Worm (Caenorhabditis elegans): ENCODE data around the gene T13F3.8.

The T13F3.8 gene

DNA sequence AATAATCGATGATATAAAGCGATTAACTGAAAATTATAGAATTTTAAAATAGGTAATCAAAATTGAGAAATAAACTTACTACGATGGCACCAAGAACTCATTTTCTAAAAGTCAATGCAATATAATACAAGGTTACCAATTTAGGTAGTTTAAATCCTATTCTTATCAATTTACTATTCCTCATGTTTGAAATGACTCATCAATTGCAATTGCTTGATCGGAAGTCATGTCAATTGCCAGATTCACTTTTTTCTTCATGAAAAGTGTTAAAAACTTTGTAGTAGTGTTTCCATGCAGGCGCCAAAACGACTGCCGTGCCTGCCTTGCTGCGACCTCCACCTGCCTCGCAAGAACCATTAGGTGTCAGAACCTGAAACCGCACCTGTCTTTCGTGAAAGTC is 43.0 kb upstream of the T13F3.8 start, which contains the start of gene F11A5.13:
Gene F11A5.13 (minus strand): TSS at position 101 of the 400 bp plus-strand sequence.
- TF ChIP-seq ztf-7 (tag; optimal IDR thresholded peaks at IDR 0.05): no peak
- TF ChIP-seq aha-1 (tag): no peak
- TF ChIP-seq nhr-237 (tag; optimal IDR thresholded peaks at IDR 0.05): no peak
- TF ChIP-seq egl-43 (GFP tag; IDR thresholded peaks at IDR 0.05): no peak
- no peak for TF ChIP-seq zfp-3 (GFP tag; conservative IDR thresholded peaks at IDR 0.05)
- TF ChIP-seq unc-130 (GFP tag; optimal IDR thresholded peaks at IDR 0.05): no peak
- TF ChIP-seq nhr-48 (tag; optimal IDR thresholded peaks at IDR 0.05): no peak
- no peak for TF ChIP-seq ZK546.5 (tag; optimal IDR thresholded peaks at IDR 0.05)
- TF ChIP-seq rbr-2 (tag; optimal IDR thresholded peaks at IDR 0.05): no peak

DNA sequence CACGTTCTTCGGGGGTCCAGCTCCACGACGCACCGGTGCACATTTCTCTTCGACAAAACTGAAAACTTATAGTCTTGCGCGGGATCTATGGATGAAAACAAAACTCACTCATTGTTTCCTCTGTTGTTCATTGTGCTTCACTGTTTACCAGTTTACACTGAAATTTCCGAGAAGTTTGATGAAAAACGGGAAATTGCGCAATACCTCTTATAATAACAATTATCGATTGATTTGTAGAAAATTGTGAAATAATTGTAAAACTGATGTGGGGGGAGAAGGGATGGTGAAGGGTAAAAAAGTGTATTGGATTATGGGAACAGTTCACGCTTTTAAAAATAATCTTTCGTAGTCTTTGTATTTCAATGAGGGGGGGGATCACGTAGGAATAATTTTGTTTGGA is 40.2 kb upstream of the T13F3.8 start:
- TF ChIP-seq unc-62 (GFP tag; optimal IDR thresholded peaks at IDR 0.05 in 1 of 2): peak in 1 of 2 experiments; percentile 97
- no peak for TF ChIP-seq unc-62 (tag; optimal IDR thresholded peaks at IDR 0.05)
- TF ChIP-seq fos-1 (tag; optimal IDR thresholded peaks at IDR 0.05): no peak
- no peak for TF ChIP-seq skn-1 (tag; optimal IDR thresholded peaks at IDR 0.05)
- no peak for TF ChIP-seq dve-1 (tag; optimal IDR thresholded peaks at IDR 0.05; ENCODE audit: insufficient read depth)
- no peak for TF ChIP-seq pha-4 (GFP tag; IDR thresholded peaks at IDR 0.05)
- TF ChIP-seq pha-4 (tag; optimal IDR thresholded peaks at IDR 0.05): no peak
- TF ChIP-seq sdz-12 (GFP tag; optimal IDR thresholded peaks at IDR 0.05): no peak

- TF ChIP-seq Y5F2A.4 (GFP tag; optimal IDR thresholded peaks at IDR 0.05) (no peak), cey-2 (tag; optimal IDR thresholded peaks at IDR 0.05; ENCODE audit: borderline replicate concordance, insufficient read depth) (no peak), unc-130 (GFP tag; optimal IDR thresholded peaks at IDR 0.05) (no peak), ces-1 (GFP tag; optimal IDR thresholded peaks at IDR 0.05) (no peak), ztf-7 (tag; optimal IDR thresholded peaks at IDR 0.05) (no peak)
Measured at ce11 chrV:16229896-16230295, 39.7 kb upstream of the T13F3.8 start, which contains the start of the genes F21H7.2 and F21H7.12. Gene F21H7.2, minus strand, starts transcription at chrV:16229996. Gene F21H7.12, plus strand, starts transcription at chrV:16230165.

ce11 chrV:16232180-16232579 is 37.4 kb upstream of the T13F3.8 start, which contains the start of gene gst-22:
Gene gst-22, minus strand, starts transcription at chrV:16232282.
- TF ChIP-seq gei-8 (GFP tag; optimal IDR thresholded peaks at IDR 0.05): no peak
- no peak for TF ChIP-seq lir-3 (tag; optimal IDR thresholded peaks at IDR 0.05)
- TF ChIP-seq mep-1 (tag; optimal IDR thresholded peaks at IDR 0.05): no peak
- TF ChIP-seq php-3 (GFP tag; IDR thresholded peaks at IDR 0.05): peak; percentile 87
- TF ChIP-seq zfp-3 (GFP tag; conservative IDR thresholded peaks at IDR 0.05): no peak
- TF ChIP-seq lsy-2 (tag; optimal IDR thresholded peaks at IDR 0.05): no peak
- no peak for TF ChIP-seq Y75B8A.6 (GFP tag; IDR thresholded peaks at IDR 0.05)
- no peak for TF ChIP-seq zip-2 (tag; optimal IDR thresholded peaks at IDR 0.05)
- TF ChIP-seq pqm-1 (tag; optimal IDR thresholded peaks at IDR 0.05): peak; percentile 82
- no peak for TF ChIP-seq F49E8.2 (tag; optimal IDR thresholded peaks at IDR 0.05; ENCODE audit: borderline replicate concordance)
- peak; percentile 24 for TF ChIP-seq hlh-11 (tag; optimal IDR thresholded peaks at IDR 0.05)
- TF ChIP-seq nhr-25 (tag; optimal IDR thresholded peaks at IDR 0.05; ENCODE audit: borderline replicate concordance, insufficient read depth): no peak
- peak; percentile 82 for TF ChIP-seq dmd-6 (GFP tag; IDR thresholded peaks at IDR 0.05)
- peak; percentile 44 for TF ChIP-seq nhr-28 (tag; optimal IDR thresholded peaks at IDR 0.05)
- no peak for TF ChIP-seq D1046.2 (GFP tag; IDR thresholded peaks at IDR 0.05)

- no peak for TF ChIP-seq nhr-102 (tag; optimal IDR thresholded peaks at IDR 0.05)
- no peak for TF ChIP-seq ZK337.2 (GFP tag; IDR thresholded peaks at IDR 0.05)
Measured at ce11 chrV:16233624-16234023, 36.0 kb upstream of the T13F3.8 start, which contains the start of gene clec-233. Gene clec-233, plus strand, starts transcription at chrV:16233924.

Measured in whole organism, L4 larva.